Fruit fly (Drosophila melanogaster) whole organism, embryonic: ENCODE data around the gene CG31100.

Experiments used
- Awh ChIP-seq: fragments of 200-800 bp; sonication (Bioruptor generic); IDR thresholded peaks from 2 replicates; pipeline ENCODE4, ENCODE4 v1.3.6; 2022; ENCODE audit warnings: missing biosample characterization, missing genetic modification characterization
- Bgb ChIP-seq: fragments of 200-800 bp; sonication (Bioruptor generic); IDR thresholded peaks from 2 replicates; pipeline ENCODE4 v1.3.6; 2022; ENCODE audit warnings: missing biosample characterization, missing genetic modification characterization; ENCODE audit not compliant: partially characterized antibody
- CG15011 ChIP-seq: fragments of 200-800 bp; sonication (Bioruptor generic); optimal IDR thresholded peaks from 3 replicates; lab custom pipeline; 2018; ENCODE audit warnings: missing biosample characterization, mild to moderate bottlenecking, missing genetic modification characterization
- CG15601 ChIP-seq: fragments of 200-800 bp; sonication (Bioruptor generic); optimal IDR thresholded peaks from 3 replicates; lab custom pipeline; 2019; ENCODE audit warnings: missing biosample characterization, mild to moderate bottlenecking, missing genetic modification characterization, moderate library complexity
- CG2678 ChIP-seq: fragments of 200-800 bp; sonication (Bioruptor generic); optimal IDR thresholded peaks from 3 replicates; lab custom pipeline; 2019; ENCODE audit warnings: missing biosample characterization, mild to moderate bottlenecking, missing genetic modification characterization, moderate library complexity
- cad ChIP-seq: fragments of >200 bp; optimal IDR thresholded peaks from 2 replicates; lab custom pipeline; 2017; ENCODE audit warnings: missing biosample characterization, missing genetic modification characterization

The CG31100 gene

DNA sequence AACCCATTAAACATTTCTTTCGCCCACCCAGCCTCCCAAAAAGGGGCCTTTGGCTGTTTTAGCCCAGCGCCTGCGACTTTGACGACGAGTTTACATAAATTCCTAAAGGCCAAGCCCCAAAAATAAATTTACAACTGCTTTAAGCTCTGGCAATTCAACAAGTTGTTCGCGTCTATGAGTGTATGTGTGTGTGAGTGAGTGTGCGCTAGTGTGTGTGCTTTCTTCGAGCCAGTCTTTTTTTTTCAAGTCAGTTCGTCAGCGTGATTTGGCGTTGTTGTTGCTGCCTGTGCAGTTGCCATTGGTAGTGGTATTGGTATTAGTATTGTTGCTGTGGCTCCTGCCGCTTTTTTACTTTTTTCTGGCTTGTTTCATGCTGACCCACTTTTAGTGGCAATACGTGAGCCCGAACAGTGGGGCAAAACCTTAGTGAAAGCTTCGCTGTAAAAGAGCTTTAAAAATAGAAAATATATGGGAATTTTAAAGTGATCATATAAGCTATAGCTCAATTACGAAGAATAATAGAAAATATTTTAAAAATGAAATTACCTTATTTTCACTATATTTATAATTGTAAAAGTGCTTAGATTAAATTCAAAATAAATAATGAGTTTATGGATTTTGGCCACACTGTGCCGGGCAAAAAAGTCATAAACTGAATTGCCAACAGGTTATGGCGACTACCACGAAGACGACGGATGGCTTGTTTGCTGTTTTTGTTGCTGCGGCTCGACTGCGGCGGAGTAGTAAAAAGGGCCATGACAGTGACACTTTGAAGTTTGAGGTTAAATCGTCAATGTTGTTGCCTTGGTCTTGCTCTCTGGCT lies 57.7 kb downstream of the CG31100 start (continued):
- TF ChIP-seq CG15011 (peak; percentile 32), CG2678 (tag; lab: Kevin White, UChicago) (peak; percentile 92), CG15601 (tag; lab: Kevin White, UChicago) (peak; percentile 90), Bgb (GFP tag; lab: Robert Waterston, UW) (no peak), Awh (peak; percentile 78), cad (no peak)
- TF ChIP-seq, all 482 proteins: peak for 335
